Worm (Caenorhabditis elegans) whole organism, late embryonic: Measurements from ENCODE around the gene nasp-1.

Experiments used
- ama-1 ChIP-seq: fragments of 150-350 bp; optimal IDR thresholded peaks from 2 replicates; lab custom pipeline; 2014
- nfya-1 ChIP-seq: sonication (generic microtip); optimal IDR thresholded peaks from 2 replicates; lab custom pipeline; 2017; ENCODE audit warnings: missing genetic modification characterization, mild to moderate bottlenecking, missing compliant biosample characterization, antibody characterized with exemption, moderate library complexity
- pag-3 ChIP-seq: sonication (generic microtip); optimal IDR thresholded peaks from 2 replicates; lab custom pipeline; 2016; ENCODE audit warnings: missing compliant biosample characterization, missing genetic modification characterization, borderline replicate concordance
- unc-86 ChIP-seq: sonication (generic microtip); optimal IDR thresholded peaks from 2 replicates; lab custom pipeline; 2016; ENCODE audit warnings: missing genetic modification characterization, missing compliant biosample characterization

DNA sequence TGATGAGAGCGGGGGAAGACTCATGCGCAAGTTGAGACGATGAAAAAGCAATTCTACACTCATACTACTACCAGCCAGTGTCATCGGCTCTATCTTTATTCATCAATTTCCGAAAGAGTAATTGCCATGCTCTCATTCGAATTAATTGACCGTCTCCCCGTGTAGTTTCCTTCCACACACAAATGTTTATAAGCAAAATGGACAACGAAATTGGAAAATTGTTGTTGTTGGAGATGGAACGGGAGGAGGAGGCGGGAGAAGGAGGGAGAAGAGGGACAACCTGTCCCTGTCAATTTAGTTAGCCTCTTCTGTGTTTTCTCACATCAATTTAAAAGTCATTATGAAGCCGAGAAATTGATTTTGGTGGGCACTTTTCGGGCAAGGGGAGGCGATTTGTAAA is 33.8 kb upstream of the nasp-1 start:
- TF ChIP-seq nfya-1 (tag; lab: Kevin White, UChicago) (no peak), unc-86 (no peak), pag-3 (tag; lab: Kevin White, UChicago) (no peak), ama-1 (no peak)
